Fruit fly (Drosophila melanogaster) whole organism, embryonic: ENCODE measurements around the gene ABCB7.
A peak's percentile ranks its signal among the peaks of the same experiment; 100 is the strongest.

ENCODE experiments used
- Awh ChIP-seq: fragments of 200-800 bp; sonication (Bioruptor generic); IDR thresholded peaks from 2 replicates; pipeline ENCODE4, ENCODE4 v1.3.6; 2022; ENCODE audit warnings: missing biosample characterization, missing genetic modification characterization
- B-H2 ChIP-seq: fragments of 200-800 bp; sonication (Bioruptor generic); optimal IDR thresholded peaks from 2 replicates; lab custom pipeline; 2018; ENCODE audit warnings: missing biosample characterization, mild to moderate bottlenecking, missing genetic modification characterization
- BEAF-32 ChIP-seq: fragments of 200-800 bp; sonication (Bioruptor generic); optimal IDR thresholded peaks from 3 replicates; lab custom pipeline; 2017; ENCODE audit warnings: missing biosample characterization, missing genetic modification characterization, mild to moderate bottlenecking, moderate library complexity, missing genetic modification reagents
- C15 ChIP-seq: fragments of 200-800 bp; sonication (Bioruptor generic); IDR thresholded peaks from 3 replicates; pipeline ENCODE4 v1.3.6; 2022; ENCODE audit warnings: missing biosample characterization, missing genetic modification characterization
- CG10209 ChIP-seq: fragments of 200-800 bp; sonication (Bioruptor generic); optimal IDR thresholded peaks from 3 replicates; lab custom pipeline; 2017; ENCODE audit warnings: missing biosample characterization, mild to moderate bottlenecking, missing genetic modification characterization, missing genetic modification reagents
- CG10267 ChIP-seq: fragments of 200-800 bp; sonication (Bioruptor generic); optimal IDR thresholded peaks from 2 replicates; lab custom pipeline; 2018; ENCODE audit warnings: missing biosample characterization, mild to moderate bottlenecking, missing genetic modification characterization, moderate library complexity
- CG10274 ChIP-seq: fragments of 200-800 bp; sonication (Bioruptor generic); optimal IDR thresholded peaks from 3 replicates; lab custom pipeline; 2017; ENCODE audit warnings: missing biosample characterization, mild to moderate bottlenecking, missing genetic modification characterization
- CG11247 ChIP-seq: fragments of 200-800 bp; sonication (Bioruptor generic); IDR thresholded peaks from 2 replicates; pipeline ENCODE4 v1.3.6; 2022; ENCODE audit warnings: missing biosample characterization, missing genetic modification characterization
- CG11456 ChIP-seq: fragments of 200-800 bp; sonication (Bioruptor generic); IDR thresholded peaks from 3 replicates; pipeline ENCODE4 v1.3.6; 2022; ENCODE audit warnings: missing biosample characterization, missing genetic modification characterization
- CG11504 ChIP-seq: fragments of 200-800 bp; sonication (Bioruptor generic); optimal IDR thresholded peaks from 3 replicates; lab custom pipeline; 2019; ENCODE audit warnings: missing biosample characterization, mild to moderate bottlenecking, missing genetic modification characterization, moderate library complexity
- CG11696 ChIP-seq: fragments of 200-800 bp; sonication (Bioruptor generic); IDR thresholded peaks from 2 replicates; pipeline ENCODE4 v1.3.6; 2022; ENCODE audit warnings: missing biosample characterization, missing genetic modification characterization
- CG17361 ChIP-seq: fragments of 200-800 bp; sonication (Bioruptor generic); IDR thresholded peaks from 3 replicates; pipeline ENCODE4 v1.3.6; 2022; ENCODE audit warnings: missing biosample characterization, missing genetic modification characterization
- CG17385 ChIP-seq: fragments of 200-800 bp; sonication (Bioruptor generic); optimal IDR thresholded peaks from 3 replicates; lab custom pipeline; 2018; ENCODE audit warnings: missing biosample characterization, mild to moderate bottlenecking, missing genetic modification characterization
- CG33213 ChIP-seq: fragments of 200-800 bp; sonication (Bioruptor generic); optimal IDR thresholded peaks from 3 replicates; lab custom pipeline; 2016; ENCODE audit warnings: missing biosample characterization, missing genetic modification characterization
- CG5953 ChIP-seq: fragments of 200-800 bp; sonication (Bioruptor generic); IDR thresholded peaks from 2 replicates; pipeline ENCODE4 v1.3.6; 2022; ENCODE audit warnings: missing biosample characterization, missing genetic modification characterization
- CG6813 ChIP-seq: fragments of 200-800 bp; sonication (Bioruptor generic); optimal IDR thresholded peaks from 2 replicates; lab custom pipeline; 2017; ENCODE audit warnings: missing biosample characterization, missing genetic modification characterization, mild to moderate bottlenecking, moderate library complexity, missing genetic modification reagents
- CG9215 ChIP-seq: fragments of 200-800 bp; sonication (Bioruptor generic); IDR thresholded peaks from 2 replicates; pipeline ENCODE4 v1.3.6; 2022; ENCODE audit warnings: missing biosample characterization, missing genetic modification characterization
- D ChIP-seq, 2 experiments: fragments of 200-800 bp in 1 of 2; fragments of >200 bp in 1 of 2; sonication (Bioruptor generic) in 1 of 2; optimal IDR thresholded peaks; 2 replicates in 1 of 2; 3 replicates in 1 of 2; lab custom pipeline; 2017; ENCODE audit warnings: mild to moderate bottlenecking in 1 of 2, missing biosample characterization in 1 of 2, missing genetic modification characterization in 1 of 2, missing genetic modification reagents in 1 of 2
- Doc3 ChIP-seq: fragments of 200-800 bp; sonication (Bioruptor generic); IDR thresholded peaks from 3 replicates; pipeline ENCODE4 v1.3.6; 2022; ENCODE audit warnings: missing biosample characterization, missing genetic modification characterization; ENCODE audit not compliant: partially characterized antibody
- E2f1 ChIP-seq: fragments of 200-800 bp; sonication (Bioruptor generic); IDR thresholded peaks from 2 replicates; pipeline ENCODE4 v1.3.6; 2022; ENCODE audit warnings: missing biosample characterization, missing genetic modification characterization
- Ets65A ChIP-seq: fragments of 200-800 bp; sonication (Bioruptor generic); peaks from one replicate; lab custom pipeline; 2016; ENCODE audit warnings: missing biosample characterization, missing genetic modification characterization
- HmgD ChIP-seq: fragments of 200-800 bp; sonication (Bioruptor generic); optimal IDR thresholded peaks from 3 replicates; lab custom pipeline; 2016; ENCODE audit warnings: missing biosample characterization, missing genetic modification characterization
- Meics ChIP-seq: fragments of 200-800 bp; sonication (Bioruptor generic); optimal IDR thresholded peaks from 2 replicates; lab custom pipeline; 2017; ENCODE audit warnings: missing biosample characterization, mild to moderate bottlenecking, missing genetic modification characterization
- Neu2 ChIP-seq: fragments of 200-800 bp; sonication (Bioruptor generic); optimal IDR thresholded peaks from 3 replicates; lab custom pipeline; 2016; ENCODE audit warnings: missing biosample characterization, missing genetic modification characterization, borderline replicate concordance
- Ptx1 ChIP-seq: fragments of 200-800 bp; sonication (Bioruptor generic); IDR thresholded peaks from 2 replicates; pipeline ENCODE4 v1.3.6; 2022; ENCODE audit warnings: missing biosample characterization, missing genetic modification characterization
- Rx ChIP-seq: fragments of 200-800 bp; sonication (Bioruptor generic); IDR thresholded peaks from 2 replicates; pipeline ENCODE4 v1.3.6; 2022; ENCODE audit warnings: missing biosample characterization, missing genetic modification characterization
- Sin3A ChIP-seq: fragments of >200 bp; optimal IDR thresholded peaks from 2 replicates; lab custom pipeline; 2018
- Sox100B ChIP-seq: fragments of 200-800 bp; sonication (Bioruptor generic); optimal IDR thresholded peaks from 3 replicates; lab custom pipeline; 2018; ENCODE audit warnings: missing biosample characterization, mild to moderate bottlenecking, missing genetic modification characterization
- Tbp ChIP-seq: fragments of >200 bp; optimal IDR thresholded peaks from 2 replicates; lab custom pipeline; 2018; ENCODE audit warnings: missing biosample characterization, missing genetic modification characterization
- ac ChIP-seq: fragments of 200-800 bp; sonication (Bioruptor generic); optimal IDR thresholded peaks from 3 replicates; lab custom pipeline; 2017; ENCODE audit warnings: missing biosample characterization, mild to moderate bottlenecking, missing genetic modification characterization
- al ChIP-seq: fragments of 200-800 bp; sonication (Bioruptor generic); IDR thresholded peaks from 2 replicates; pipeline ENCODE4 v1.3.6; 2022; ENCODE audit warnings: missing biosample characterization, missing genetic modification characterization
- bigmax ChIP-seq: fragments of 200-800 bp; sonication (Bioruptor generic); optimal IDR thresholded peaks from 2 replicates; lab custom pipeline; 2018; ENCODE audit warnings: missing biosample characterization, mild to moderate bottlenecking, missing genetic modification characterization
- cas ChIP-seq: fragments of 200-800 bp; sonication (Bioruptor generic); IDR thresholded peaks from 2 replicates; pipeline ENCODE4 v1.3.6; 2022; ENCODE audit warnings: missing biosample characterization, missing genetic modification characterization
- ci ChIP-seq: fragments of 200-800 bp; sonication (Bioruptor generic); IDR thresholded peaks from 3 replicates; pipeline ENCODE4 v1.3.6; 2022; ENCODE audit warnings: missing biosample characterization, missing genetic modification characterization
- eve ChIP-seq, 2 experiments: fragments of >200 bp; optimal IDR thresholded peaks; 2 replicates each; lab custom pipeline; 2017; ENCODE audit warnings: missing biosample characterization in 2 of 2, missing genetic modification characterization in 2 of 2
- fd102C ChIP-seq: fragments of 200-800 bp; sonication (Bioruptor generic); optimal IDR thresholded peaks from 2 replicates; lab custom pipeline; 2018; ENCODE audit warnings: missing biosample characterization, mild to moderate bottlenecking, missing genetic modification characterization, moderate library complexity
- hth ChIP-seq: fragments of >200 bp; optimal IDR thresholded peaks from 2 replicates; lab custom pipeline; 2017; ENCODE audit warnings: inconsistent platforms
- inv ChIP-seq: fragments of 200-800 bp; sonication (Bioruptor generic); IDR thresholded peaks from 2 replicates; pipeline ENCODE4 v1.3.6; 2022; ENCODE audit warnings: missing biosample characterization, missing genetic modification characterization; ENCODE audit not compliant: partially characterized antibody
- klu ChIP-seq: fragments of 200-800 bp; sonication (Bioruptor generic); IDR thresholded peaks from 2 replicates; pipeline ENCODE4 v1.3.6; 2022; ENCODE audit warnings: missing biosample characterization, missing genetic modification characterization
- luna ChIP-seq: fragments of 200-800 bp; sonication (Bioruptor generic); optimal IDR thresholded peaks from 2 replicates; lab custom pipeline; 2016; ENCODE audit warnings: missing biosample characterization, missing genetic modification characterization
- mld ChIP-seq: fragments of 200-800 bp; sonication (Bioruptor generic); IDR thresholded peaks from 3 replicates; pipeline ENCODE4 v1.3.6; 2022; ENCODE audit warnings: missing biosample characterization, missing genetic modification characterization; ENCODE audit not compliant: partially characterized antibody
- pros ChIP-seq: fragments of 200-800 bp; sonication (Bioruptor generic); optimal IDR thresholded peaks from 3 replicates; lab custom pipeline; 2019; ENCODE audit warnings: missing biosample characterization, mild to moderate bottlenecking, missing genetic modification characterization, moderate library complexity
- ro ChIP-seq: fragments of 200-800 bp; sonication (Bioruptor generic); IDR thresholded peaks from 2 replicates; pipeline ENCODE4 v1.3.6; 2022; ENCODE audit warnings: missing biosample characterization, missing genetic modification characterization
- scrt ChIP-seq: fragments of 200-800 bp; sonication (Bioruptor generic); optimal IDR thresholded peaks from 2 replicates; lab custom pipeline; 2018; ENCODE audit warnings: missing biosample characterization, mild to moderate bottlenecking, missing genetic modification characterization, moderate library complexity
- sob ChIP-seq: fragments of 200-800 bp; sonication (Bioruptor generic); IDR thresholded peaks from 2 replicates; pipeline ENCODE4 v1.3.6; 2022; ENCODE audit warnings: missing biosample characterization, missing genetic modification characterization
- stc ChIP-seq: fragments of 200-800 bp; sonication (Bioruptor generic); IDR thresholded peaks from 2 replicates; pipeline ENCODE4 v1.3.6; 2022; ENCODE audit warnings: missing biosample characterization, missing genetic modification characterization
- tap ChIP-seq: fragments of 200-800 bp; optimal IDR thresholded peaks from 3 replicates; lab custom pipeline; 2019; ENCODE audit warnings: missing biosample characterization, mild to moderate bottlenecking, missing genetic modification characterization, moderate library complexity
- tio ChIP-seq: fragments of 200-800 bp; sonication (Bioruptor generic); optimal IDR thresholded peaks from 2 replicates; lab custom pipeline; 2017; ENCODE audit warnings: missing biosample characterization, missing genetic modification characterization, inconsistent platforms
- tna ChIP-seq: fragments of 200-800 bp; sonication (Bioruptor generic); IDR thresholded peaks from 2 replicates; pipeline ENCODE4 v1.3.6; 2022; ENCODE audit warnings: missing biosample characterization, missing genetic modification characterization; ENCODE audit not compliant: partially characterized antibody
- vnd ChIP-seq: fragments of 200-800 bp; sonication (Bioruptor generic); IDR thresholded peaks from 3 replicates; pipeline ENCODE4 v1.3.6; 2022; ENCODE audit warnings: missing biosample characterization, missing genetic modification characterization; ENCODE audit not compliant: partially characterized antibody
- wek ChIP-seq: fragments of 200-800 bp; sonication (Bioruptor generic); optimal IDR thresholded peaks from 3 replicates; lab custom pipeline; 2018; ENCODE audit warnings: missing biosample characterization, mild to moderate bottlenecking, missing genetic modification characterization, moderate library complexity

Gene ABCB7

dm6 chr3L:1580821-1581220, 37.4 kb upstream of the ABCB7 start:
- TF ChIP-seq ro (GFP tag; lab: Robert Waterston, UW) (no peak), Sin3A (lab: Kevin White, UChicago) (no peak), CG10274 (GFP tag; lab: Kevin White, UChicago) (peak; percentile 90), tna (no peak), CG11247 (GFP tag; lab: Robert Waterston, UW) (no peak), scrt (GFP tag; lab: Kevin White, UChicago) (no peak), vnd (no peak), eve (GFP tag; optimal IDR thresholded peaks at IDR 0.05; lab: Kevin White, UChicago) (peak in 1 of 2 experiments; percentile 78), Ets65A (GFP tag; lab: Kevin White, UChicago) (peak; percentile 9), luna (GFP tag; lab: Kevin White, UChicago) (no peak), Sox100B (no peak), Ptx1 (no peak), Neu2 (no peak), HmgD (GFP tag; lab: Kevin White, UChicago) (no peak), Meics (GFP tag; lab: Kevin White, UChicago) (no peak)

DNA sequence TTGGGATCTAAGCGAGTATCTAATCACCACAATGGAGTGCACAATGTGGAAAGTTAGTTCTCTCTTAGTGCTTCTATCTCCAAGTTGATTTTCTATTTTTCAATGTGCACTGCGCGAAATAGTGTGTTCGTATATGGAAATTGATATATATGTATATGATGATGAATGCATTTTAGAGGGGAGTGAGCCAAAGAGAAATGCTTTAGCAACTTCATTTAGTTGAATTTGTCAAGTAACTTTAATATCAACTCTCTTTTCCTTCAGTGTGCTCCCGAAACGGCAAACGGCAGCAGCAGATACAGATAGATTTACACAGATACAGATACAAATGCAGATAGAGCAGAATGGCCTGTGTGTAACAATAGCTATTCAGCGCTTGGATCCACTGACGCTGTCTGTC, 34.2 kb upstream of the ABCB7 start:
- no peak for TF ChIP-seq CG5953 (GFP tag; lab: Robert Waterston, UW)
- TF ChIP-seq CG11456: 0 out of 3 replicates have a peak, but pooled peaks have one; percentile 48
- no peak for TF ChIP-seq fd102C (GFP tag; lab: Kevin White, UChicago)
- peak; percentile 34; the same call in 1 of the 2 replicates for TF ChIP-seq E2f1 (GFP tag; lab: Robert Waterston, UW)
- TF ChIP-seq Awh (GFP tag; lab: Robert Waterston, UW): peak; percentile 70; the same call in 1 of the 2 replicates
- no peak for TF ChIP-seq Tbp
- TF ChIP-seq Rx (GFP tag; lab: Robert Waterston, UW): peak; percentile 59
- TF ChIP-seq CG10267 (tag; lab: Kevin White, UChicago): peak; percentile 59
- no peak for TF ChIP-seq cas (GFP tag; lab: Robert Waterston, UW)
- TF ChIP-seq CG6813 (GFP tag; lab: Kevin White, UChicago): no peak
- TF ChIP-seq bigmax (GFP tag; lab: Kevin White, UChicago): no peak
- peak; percentile 37; the same call in 1 of the 2 replicates for TF ChIP-seq CG11696 (GFP tag; lab: Robert Waterston, UW)
- TF ChIP-seq sob (GFP tag; lab: Robert Waterston, UW): peak; percentile 55; the same call in 1 of the 2 replicates
- TF ChIP-seq CG17385 (GFP tag; lab: Kevin White, UChicago): peak; percentile 45
- peak; percentile 50; the same call in 1 of the 3 replicates for TF ChIP-seq CG17361 (GFP tag; lab: Robert Waterston, UW)
- no peak for TF ChIP-seq BEAF-32 (GFP tag; lab: Kevin White, UChicago)
- TF ChIP-seq klu (GFP tag; lab: Robert Waterston, UW): 0 out of 2 replicates have a peak, but pooled peaks have one; percentile 10
- TF ChIP-seq hth (lab: Kevin White, UChicago): no peak
- TF ChIP-seq ci (GFP tag; lab: Robert Waterston, UW): peak; percentile 85
- TF ChIP-seq C15: no peak
- peak; percentile 50 for TF ChIP-seq tap
- peak; percentile 69 for TF ChIP-seq CG10209 (GFP tag; lab: Kevin White, UChicago)
- no peak for TF ChIP-seq wek (GFP tag; lab: Kevin White, UChicago)
- TF ChIP-seq D (optimal IDR thresholded peaks at IDR 0.05; lab: Kevin White, UChicago): no peak
- no peak for TF ChIP-seq D (GFP tag; optimal IDR thresholded peaks at IDR 0.05; lab: Kevin White, UChicago)
- TF ChIP-seq al (GFP tag; lab: Robert Waterston, UW): no peak
- TF ChIP-seq CG11504 (tag; lab: Kevin White, UChicago): no peak
- TF ChIP-seq mld (GFP tag; lab: Robert Waterston, UW): no peak
- TF ChIP-seq ac (GFP tag; lab: Kevin White, UChicago): peak; percentile 0
- peak; percentile 58 for TF ChIP-seq stc (GFP tag; lab: Robert Waterston, UW)
- no peak for TF ChIP-seq B-H2 (GFP tag; lab: Kevin White, UChicago)
- TF ChIP-seq tio: peak; percentile 54
- TF ChIP-seq inv (GFP tag; lab: Robert Waterston, UW): no peak
- no peak for TF ChIP-seq CG33213 (GFP tag; lab: Kevin White, UChicago)
- no peak for TF ChIP-seq pros (GFP tag; lab: Kevin White, UChicago)
- no peak for TF ChIP-seq Doc3 (GFP tag; lab: Robert Waterston, UW)
- TF ChIP-seq CG9215 (GFP tag; lab: Robert Waterston, UW): no peak
